Worm (Caenorhabditis elegans) whole organism, L4 larva: ENCODE results near the gene elo-4.

Source experiments
- F44E2.7 ChIP-seq: fragments of 200-800 bp; sonication (Bioruptor generic); IDR thresholded peaks from 2 replicates; pipeline ENCODE4 v2.1.2; 2022; ENCODE audit warnings: missing genetic modification characterization, missing compliant biosample characterization
- R02D3.7 ChIP-seq: fragments of 150-350 bp; sonication (generic microtip); optimal IDR thresholded peaks from 3 replicates; lab custom pipeline; 2014; ENCODE audit warnings: missing biosample characterization, missing genetic modification characterization
- Y105C5A.15 ChIP-seq: fragments of 200-800 bp; sonication (Bioruptor generic); IDR thresholded peaks from 2 replicates; pipeline ENCODE4 v1.3.6; 2022; ENCODE audit warnings: missing genetic modification characterization, missing compliant biosample characterization
- Y75B8A.6 ChIP-seq: fragments of 200-800 bp; sonication (Bioruptor generic); IDR thresholded peaks from 2 replicates; pipeline ENCODE4 v1.3.6; 2022; ENCODE audit warnings: missing genetic modification reagents, missing genetic modification characterization, missing compliant biosample characterization
- ZK546.5 ChIP-seq, 2 experiments: sonication (generic microtip); optimal IDR thresholded peaks; 2 replicates each; lab custom pipeline; 2017; ENCODE audit warnings: missing biosample characterization in 2 of 2, missing genetic modification characterization in 2 of 2
- aha-1 ChIP-seq: fragments of 150-350 bp; peaks from one replicate; lab custom pipeline; 2014; ENCODE audit warnings: missing biosample characterization, missing genetic modification characterization
- ceh-32 ChIP-seq: sonication (generic microtip); optimal IDR thresholded peaks from 2 replicates; lab custom pipeline; 2016; ENCODE audit warnings: mild to moderate bottlenecking, missing genetic modification characterization, missing compliant biosample characterization; ENCODE audit not compliant: poor library complexity
- ceh-82 ChIP-seq: sonication (generic microtip); optimal IDR thresholded peaks from 2 replicates; lab custom pipeline; 2017; ENCODE audit warnings: missing biosample characterization, missing genetic modification characterization
- ctbp-1 ChIP-seq: fragments of 200-800 bp; sonication (Bioruptor generic); IDR thresholded peaks from 2 replicates; pipeline ENCODE4 v1.3.6; 2022; ENCODE audit warnings: missing genetic modification reagents, missing genetic modification characterization, missing compliant biosample characterization
- daf-16 ChIP-seq, 3 experiments: sonication (generic microtip); optimal IDR thresholded peaks; 2 replicates each; lab custom pipeline; 2016 to 2017; ENCODE audit warnings: missing genetic modification characterization in 3 of 3, missing genetic modification reagents in 3 of 3, mild to moderate bottlenecking in 2 of 3, missing compliant biosample characterization in 2 of 3, missing biosample characterization in 1 of 3, moderate library complexity in 1 of 3
- daf-8 ChIP-seq: fragments of 200-800 bp; sonication (Bioruptor generic); IDR thresholded peaks from 2 replicates; pipeline ENCODE4 v1.3.6; 2022; ENCODE audit warnings: missing genetic modification characterization, missing compliant biosample characterization
- duxl-1 ChIP-seq: sonication (generic microtip); optimal IDR thresholded peaks from 2 replicates; lab custom pipeline; 2016; ENCODE audit warnings: mild to moderate bottlenecking, missing genetic modification characterization, moderate library complexity, missing compliant biosample characterization; ENCODE audit not compliant: poor library complexity
- egl-27 ChIP-seq: sonication (generic microtip); optimal IDR thresholded peaks from 3 replicates; lab custom pipeline; 2017; ENCODE audit warnings: missing biosample characterization, missing genetic modification reagents, missing genetic modification characterization
- gei-8 ChIP-seq: fragments of 200-800 bp; sonication (Bioruptor generic); optimal IDR thresholded peaks from 2 replicates; lab custom pipeline; 2018; ENCODE audit warnings: mild to moderate bottlenecking, missing genetic modification characterization, missing compliant biosample characterization
- hif-1 ChIP-seq, 2 experiments: sonication (generic microtip); optimal IDR thresholded peaks; 2 replicates each; lab custom pipeline; 2016 to 2017; ENCODE audit warnings: missing compliant biosample characterization in 2 of 2, missing genetic modification characterization in 2 of 2, missing genetic modification reagents in 2 of 2, missing genotype in 2 of 2, mild to moderate bottlenecking in 1 of 2
- hlh-30 ChIP-seq: sonication (generic microtip); optimal IDR thresholded peaks from 2 replicates; lab custom pipeline; 2017; ENCODE audit warnings: antibody characterized with exemption, mild to moderate bottlenecking, missing genetic modification characterization, missing compliant biosample characterization; ENCODE audit not compliant: insufficient read depth
- jun-1 ChIP-seq: fragments of 150-350 bp; optimal IDR thresholded peaks from 2 replicates; lab custom pipeline; 2014; ENCODE audit warnings: missing biosample characterization, missing genetic modification reagents, missing genetic modification characterization
- lin-1 ChIP-seq: fragments of 200-800 bp; sonication (Bioruptor generic); IDR thresholded peaks from 2 replicates; pipeline ENCODE4 v1.3.6; 2022; ENCODE audit warnings: missing genetic modification reagents, missing genetic modification characterization, missing compliant biosample characterization
- lin-29 ChIP-seq: fragments of 200-800 bp; sonication (Bioruptor generic); IDR thresholded peaks from 2 replicates; pipeline ENCODE4 v1.3.6; 2022; ENCODE audit warnings: missing genetic modification reagents, missing genetic modification characterization, missing compliant biosample characterization
- lin-38 ChIP-seq: fragments of 200-800 bp; sonication (Bioruptor generic); IDR thresholded peaks from 2 replicates; pipeline ENCODE4 v1.3.6; 2022; ENCODE audit warnings: missing genetic modification reagents, missing genetic modification characterization, missing compliant biosample characterization
- mdl-1 ChIP-seq, 2 experiments: fragments of 150-350 bp in 1 of 2; sonication (generic microtip) in 1 of 2; optimal IDR thresholded peaks; 2 replicates each; lab custom pipeline; 2014 to 2017; ENCODE audit warnings: missing biosample characterization in 2 of 2, missing genetic modification characterization in 2 of 2
- mxl-3 ChIP-seq: fragments of 200-800 bp; sonication (Bioruptor generic); optimal IDR thresholded peaks from 2 replicates; lab custom pipeline; 2018; ENCODE audit warnings: mild to moderate bottlenecking, missing genetic modification characterization, missing compliant biosample characterization
- nhr-11 ChIP-seq: fragments of 150-350 bp; optimal IDR thresholded peaks from 2 replicates; lab custom pipeline; 2014; ENCODE audit warnings: missing biosample characterization, missing genetic modification characterization
- nhr-237 ChIP-seq: sonication (generic microtip); optimal IDR thresholded peaks from 2 replicates; lab custom pipeline; 2017; ENCODE audit warnings: missing biosample characterization, missing genetic modification characterization
- nhr-28 ChIP-seq: fragments of 150-350 bp; optimal IDR thresholded peaks from 2 replicates; lab custom pipeline; 2014; ENCODE audit warnings: missing biosample characterization, missing genetic modification characterization
- nhr-41 ChIP-seq: fragments of 200-800 bp; sonication (Bioruptor generic); IDR thresholded peaks from 2 replicates; pipeline ENCODE4 v1.3.6; 2022; ENCODE audit warnings: missing genetic modification reagents, missing genetic modification characterization, missing compliant biosample characterization
- pha-4 ChIP-seq, 2 experiments: fragments of 150-350 bp in 1 of 2; fragments of 200-800 bp in 1 of 2; sonication (Bioruptor generic) in 1 of 2; IDR thresholded peaks in 1 of 2; optimal IDR thresholded peaks in 1 of 2; 2 replicates each; pipeline versions ENCODE4 v1.3.6 to Lab custom; 2014 to 2022; ENCODE audit warnings: missing genetic modification characterization in 2 of 2, missing genetic modification reagents in 2 of 2, missing biosample characterization in 1 of 2, missing compliant biosample characterization in 1 of 2
- php-3 ChIP-seq: fragments of 200-800 bp; sonication (Bioruptor generic); IDR thresholded peaks from 2 replicates; pipeline ENCODE4 v1.3.6; 2022; ENCODE audit warnings: missing genetic modification reagents, missing genetic modification characterization, missing compliant biosample characterization
- saeg-2 ChIP-seq: fragments of 200-800 bp; sonication (Bioruptor generic); IDR thresholded peaks from 2 replicates; pipeline ENCODE4 v1.3.6; 2022; ENCODE audit warnings: missing genetic modification reagents, missing genetic modification characterization, missing compliant biosample characterization
- set-16 ChIP-seq: fragments of 200-800 bp; sonication (Bioruptor generic); IDR thresholded peaks from 2 replicates; pipeline ENCODE4 v1.3.6; 2022; ENCODE audit warnings: missing genetic modification reagents, missing genetic modification characterization, missing compliant biosample characterization
- skn-1 ChIP-seq: fragments of 150-350 bp; optimal IDR thresholded peaks from 2 replicates; lab custom pipeline; 2014; ENCODE audit warnings: missing biosample characterization, missing genetic modification characterization
- unc-39 ChIP-seq: sonication (generic microtip); optimal IDR thresholded peaks from 2 replicates; lab custom pipeline; 2017; ENCODE audit warnings: missing biosample characterization, missing genetic modification characterization
- unc-62 ChIP-seq, 3 experiments: fragments of 150-350 bp in 1 of 3; sonication (generic microtip); optimal IDR thresholded peaks in 2 of 3; peaks in 1 of 3; 1 replicate in 1 of 3; 2 replicates in 2 of 3; lab custom pipeline; 2014 to 2017; ENCODE audit warnings: missing biosample characterization in 3 of 3, missing genetic modification characterization in 3 of 3, missing genetic modification reagents in 3 of 3, missing genotype in 1 of 3
- zfp-3 ChIP-seq: fragments of 200-800 bp; sonication (Bioruptor generic); conservative IDR thresholded peaks from 2 replicates; pipeline ENCODE4 v1.3.6; 2022; ENCODE audit warnings: missing genetic modification reagents, missing genetic modification characterization, missing compliant biosample characterization

elo-4 gene

ce11 chrIII:9309840-9310239 lies 24.2 kb downstream of the elo-4 start:
- TF ChIP-seq zfp-3 (GFP tag; lab: Robert Waterston, UW): no peak
- no peak for TF ChIP-seq set-16 (GFP tag; lab: Robert Waterston, UW)
- TF ChIP-seq nhr-11 (tag; lab: Kevin White, UChicago): peak; percentile 34
- TF ChIP-seq unc-62 (GFP tag; optimal IDR thresholded peaks at IDR 0.05 in 1 of 2; lab: Kevin White, UChicago): peak in 1 of 2 experiments; percentile 11
- TF ChIP-seq unc-62 (tag; optimal IDR thresholded peaks at IDR 0.05; lab: Kevin White, UChicago): no peak

DNA sequence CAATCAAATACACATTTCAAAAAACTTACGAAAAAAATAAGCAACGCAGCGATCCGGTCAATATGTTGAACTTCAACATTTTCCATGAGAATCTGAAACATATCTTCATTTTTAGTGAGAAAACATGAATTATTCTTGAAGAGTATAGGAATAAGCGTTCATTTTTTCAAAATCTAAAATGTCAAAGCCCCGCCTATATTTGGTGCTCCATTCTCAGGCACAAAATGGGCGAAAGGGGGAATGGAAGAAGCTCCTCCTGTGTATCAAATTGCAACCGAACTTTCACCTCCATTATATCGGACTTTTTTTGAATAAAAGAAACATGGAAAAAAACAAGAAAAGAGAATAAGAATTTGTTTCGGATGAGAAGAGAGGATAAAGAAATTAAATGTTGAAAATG lies 27.5 kb downstream of the elo-4 start, which contains the start of gene srx-45:
TSS of gene srx-45 (minus strand) at position 101 of the 400 bp plus-strand sequence.
- TF ChIP-seq daf-8 (GFP tag; lab: Robert Waterston, UW) (no peak), Y105C5A.15 (no peak), lin-38 (no peak), lin-1 (GFP tag; lab: Robert Waterston, UW) (no peak), ceh-82 (no peak), saeg-2 (GFP tag; lab: Robert Waterston, UW) (no peak), mdl-1 (tag; optimal IDR thresholded peaks at IDR 0.05; lab: Kevin White, UChicago) (no peak), Y75B8A.6 (GFP tag; lab: Robert Waterston, UW) (no peak), ctbp-1 (GFP tag; lab: Robert Waterston, UW) (no peak), egl-27 (no peak), set-16 (GFP tag; lab: Robert Waterston, UW) (no peak)

DNA sequence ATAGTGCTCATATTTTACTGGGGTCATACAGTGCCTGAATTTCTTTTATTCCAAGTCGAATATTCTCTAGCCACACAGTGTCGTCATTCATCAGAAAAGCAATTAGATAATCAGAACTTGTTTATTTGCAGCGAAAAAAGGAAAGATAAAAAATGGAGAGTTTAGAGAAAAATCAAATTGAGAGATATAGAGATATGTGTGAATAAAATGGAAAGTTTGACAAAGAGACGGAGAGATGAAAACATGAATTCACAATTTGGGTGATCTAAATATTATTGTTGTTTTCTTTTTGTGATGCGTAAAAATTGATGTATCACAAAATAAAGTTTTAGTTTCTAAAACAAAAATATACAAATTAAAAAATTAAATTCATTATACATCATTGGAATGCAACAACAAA lies 33.4 kb downstream of the elo-4 start:
- peak; percentile 32 for TF ChIP-seq nhr-28 (tag; lab: Kevin White, UChicago)
- no peak for TF ChIP-seq ZK546.5 (tag; optimal IDR thresholded peaks at IDR 0.05; lab: Kevin White, UChicago)

ce11 chrIII:9299919-9300318 lies 34.2 kb downstream of the elo-4 start, which contains the start of gene K01B6.3:
Gene K01B6.3 (plus strand): TSS chrIII:9300219.
- TF ChIP-seq gei-8 (GFP tag; lab: Kevin White, UChicago) (no peak), skn-1 (no peak), F44E2.7 (GFP tag; lab: Robert Waterston, UW) (no peak), jun-1 (tag; lab: Kevin White, UChicago) (no peak), saeg-2 (GFP tag; lab: Robert Waterston, UW) (no peak), nhr-237 (no peak), R02D3.7 (tag; lab: Kevin White, UChicago) (no peak), php-3 (no peak), ceh-32 (tag; lab: Kevin White, UChicago) (no peak), hlh-30 (tag; lab: Kevin White, UChicago) (no peak), pha-4 (GFP tag; IDR thresholded peaks at IDR 0.05; lab: Robert Waterston, UW) (no peak), pha-4 (tag; optimal IDR thresholded peaks at IDR 0.05; lab: Kevin White, UChicago) (no peak), duxl-1 (no peak)

DNA sequence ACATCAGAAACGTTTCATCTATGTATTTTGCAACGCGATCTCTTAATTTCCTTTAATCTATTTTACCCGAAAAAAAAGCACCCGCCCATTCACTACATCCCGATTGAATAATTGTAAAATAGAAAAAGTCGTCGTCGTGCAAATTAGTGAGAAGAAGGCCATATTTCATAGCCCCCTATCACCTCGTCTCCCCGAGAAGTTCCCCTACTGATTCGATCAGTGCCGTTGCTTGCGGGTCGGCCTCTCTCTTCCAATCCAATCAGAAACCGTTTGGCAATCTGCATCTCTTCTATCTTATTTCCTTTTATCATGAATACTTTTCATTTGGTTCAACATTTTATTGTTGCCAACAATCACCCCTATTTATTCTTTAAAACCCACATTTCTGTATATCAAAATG lies 35.0 kb downstream of the elo-4 start:
- no peak for TF ChIP-seq nhr-41 (GFP tag; lab: Robert Waterston, UW)
- TF ChIP-seq unc-62 (GFP tag; optimal IDR thresholded peaks at IDR 0.05 in 1 of 2; lab: Kevin White, UChicago): peak in 1 of 2 experiments; percentile 71
- no peak for TF ChIP-seq unc-62 (tag; optimal IDR thresholded peaks at IDR 0.05; lab: Kevin White, UChicago)
- TF ChIP-seq daf-16 (GFP tag; optimal IDR thresholded peaks at IDR 0.05; lab: Kevin White, UChicago): no peak
- no peak for TF ChIP-seq daf-16 (tag; optimal IDR thresholded peaks at IDR 0.05; lab: Kevin White, UChicago)
- no peak for TF ChIP-seq lin-29

ce11 chrIII:9297345-9297744 lies 36.7 kb downstream of the elo-4 start, which contains the start of gene K01B6.4:
Gene K01B6.4 (minus strand): TSS chrIII:9297445.
- TF ChIP-seq mxl-3 (no peak), aha-1 (peak; percentile 25), unc-39 (no peak), saeg-2 (GFP tag; lab: Robert Waterston, UW) (no peak), hif-1 (tag; optimal IDR thresholded peaks at IDR 0.05; lab: Kevin White, UChicago) (no peak)
